Worm (Caenorhabditis elegans) whole organism, mixed stage, embryonic: Measurements from ENCODE around the gene chmp-7.

Experiments used
- drap-1 ChIP-seq: fragments of 200-800 bp; sonication (Bioruptor generic); optimal IDR thresholded peaks from 3 replicates; lab custom pipeline; 2018; ENCODE audit warnings: mild to moderate bottlenecking, missing genetic modification characterization, missing compliant biosample characterization
- elt-3 ChIP-seq: fragments of 150-350 bp; optimal IDR thresholded peaks from 2 replicates; lab custom pipeline; 2014; ENCODE audit warnings: missing biosample characterization, missing genetic modification characterization
- lin-32 ChIP-seq: fragments of 200-800 bp; sonication (Bioruptor generic); optimal IDR thresholded peaks from 2 replicates; lab custom pipeline; 2018; ENCODE audit warnings: mild to moderate bottlenecking, missing genetic modification characterization, missing compliant biosample characterization
- mab-5 ChIP-seq: fragments of 150-350 bp; optimal IDR thresholded peaks from 2 replicates; lab custom pipeline; 2014; ENCODE audit warnings: missing biosample characterization, missing genetic modification characterization
- nhr-2 ChIP-seq: fragments of 150-350 bp; optimal IDR thresholded peaks from 2 replicates; lab custom pipeline; 2014; ENCODE audit warnings: missing biosample characterization, missing genetic modification characterization
- nhr-237 ChIP-seq: fragments of 150-350 bp; optimal IDR thresholded peaks from 2 replicates; lab custom pipeline; 2014; ENCODE audit warnings: missing biosample characterization, missing genetic modification characterization
- pha-4 ChIP-seq: fragments of 150-350 bp; optimal IDR thresholded peaks from 2 replicates; lab custom pipeline; 2018; ENCODE audit warnings: missing biosample characterization, missing genetic modification reagents, missing genetic modification characterization
- sem-2 ChIP-seq: fragments of 200-800 bp; sonication (Bioruptor generic); optimal IDR thresholded peaks from 2 replicates; lab custom pipeline; 2018; ENCODE audit warnings: mild to moderate bottlenecking, missing genetic modification characterization, missing compliant biosample characterization
- unc-39 ChIP-seq: fragments of 150-350 bp; optimal IDR thresholded peaks from 2 replicates; lab custom pipeline; 2014; ENCODE audit warnings: missing biosample characterization, missing genetic modification characterization
- unc-62 ChIP-seq: fragments of 150-350 bp; optimal IDR thresholded peaks from 2 replicates; lab custom pipeline; 2014; ENCODE audit warnings: missing biosample characterization, missing genetic modification reagents, missing genetic modification characterization

ce11 chrII:9070740-9071139 lies 16.0 kb downstream of the chmp-7 start, which contains the start of gene T24B8.4:
- TF ChIP-seq elt-3 (tag; lab: Kevin White, UChicago), result no peak
- TF ChIP-seq pha-4, result no peak
- TF ChIP-seq unc-62 (GFP tag; lab: Kevin White, UChicago), result no peak
- no peak for TF ChIP-seq unc-39 (tag; lab: Kevin White, UChicago)
- TF ChIP-seq lin-32 (GFP tag; lab: Kevin White, UChicago), result no peak
- no peak for TF ChIP-seq nhr-237 (tag; lab: Kevin White, UChicago)
- TF ChIP-seq mab-5, result no peak
- TF ChIP-seq sem-2 (GFP tag; lab: Kevin White, UChicago), result no peak
- TF ChIP-seq nhr-2 (tag; lab: Kevin White, UChicago), result no peak
- no peak for TF ChIP-seq drap-1 (GFP tag; lab: Kevin White, UChicago)
